Fruit fly (Drosophila melanogaster) whole organism, wandering third instar larva: ENCODE data around the gene CG10877.

Experiments used
- CG32264 ChIP-seq: fragments of 200-800 bp; sonication (Bioruptor generic); optimal IDR thresholded peaks from 2 replicates; lab custom pipeline; 2016; ENCODE audit warnings: missing biosample characterization, missing genetic modification characterization
- CrebA ChIP-seq: fragments of 200-800 bp; sonication (Bioruptor generic); optimal IDR thresholded peaks from 2 replicates; lab custom pipeline; 2016; ENCODE audit warnings: missing biosample characterization, mild to moderate bottlenecking, missing genetic modification characterization, borderline replicate concordance
- Dfd ChIP-seq: fragments of >200 bp; optimal IDR thresholded peaks from 2 replicates; lab custom pipeline; 2017; ENCODE audit warnings: missing biosample characterization, missing genetic modification characterization
- Dif ChIP-seq: fragments of 200-275, 200-300 bp; sonication (Bioruptor generic); optimal IDR thresholded peaks from 2 replicates; lab custom pipeline; 2018; ENCODE audit warnings: missing biosample characterization, missing genetic modification characterization; ENCODE audit not compliant: partially characterized antibody
- GATAd ChIP-seq: sonication (Bioruptor generic); optimal IDR thresholded peaks from 2 replicates; lab custom pipeline; 2016; ENCODE audit warnings: missing biosample characterization, missing genetic modification characterization
- HLH106 ChIP-seq: fragments of 200-800 bp; optimal IDR thresholded peaks from 3 replicates; lab custom pipeline; 2019; ENCODE audit warnings: missing biosample characterization, mild to moderate bottlenecking, missing genetic modification characterization, moderate library complexity
- Hnf4 ChIP-seq: fragments of 200-800 bp; sonication (Bioruptor generic); optimal IDR thresholded peaks from 2 replicates; lab custom pipeline; 2016; ENCODE audit warnings: missing biosample characterization, mild to moderate bottlenecking, missing genetic modification characterization
- Hr83 ChIP-seq: fragments of 200-300 bp; sonication (Bioruptor generic); optimal IDR thresholded peaks from 2 replicates; lab custom pipeline; 2016; ENCODE audit warnings: missing biosample characterization, mild to moderate bottlenecking, missing genetic modification characterization, moderate library complexity; ENCODE audit not compliant: poor library complexity, severe bottlenecking
- Jra ChIP-seq: sonication (Bioruptor generic); optimal IDR thresholded peaks from 2 replicates; lab custom pipeline; 2016; ENCODE audit warnings: missing biosample characterization, missing genetic modification characterization
- Myc ChIP-seq: fragments of >200 bp; optimal IDR thresholded peaks from 2 replicates; lab custom pipeline; 2017
- N ChIP-seq: fragments of >200 bp; optimal IDR thresholded peaks from 2 replicates; lab custom pipeline; 2018; ENCODE audit warnings: missing biosample characterization, missing external identifiers, missing genetic modification characterization
- OdsH ChIP-seq: fragments of 200-800 bp; sonication (Bioruptor generic); optimal IDR thresholded peaks from 2 replicates; lab custom pipeline; 2016; ENCODE audit warnings: missing biosample characterization, mild to moderate bottlenecking, missing genetic modification characterization
- Rel ChIP-seq, 2 experiments: fragments of 200-800 bp; sonication (Bioruptor generic) in 1 of 2; optimal IDR thresholded peaks; 2 replicates in 1 of 2; 3 replicates in 1 of 2; lab custom pipeline; 2016 to 2019; ENCODE audit warnings: mild to moderate bottlenecking in 2 of 2, missing biosample characterization in 2 of 2, missing genetic modification characterization in 2 of 2, moderate library complexity in 1 of 2
- Sp1 ChIP-seq: fragments of 200-800 bp; sonication (Bioruptor generic); optimal IDR thresholded peaks from 3 replicates; lab custom pipeline; 2019; ENCODE audit warnings: missing biosample characterization, mild to moderate bottlenecking, missing genetic modification characterization, moderate library complexity
- Vsx2 ChIP-seq: fragments of 200-300, 225-300 bp; sonication (Bioruptor generic); optimal IDR thresholded peaks from 2 replicates; lab custom pipeline; 2018; ENCODE audit warnings: missing biosample characterization, missing genetic modification characterization; ENCODE audit not compliant: partially characterized antibody
- br ChIP-seq: fragments of 200-800 bp; sonication (Bioruptor generic); optimal IDR thresholded peaks from 2 replicates; lab custom pipeline; 2016; ENCODE audit warnings: missing biosample characterization, missing genetic modification characterization
- brk ChIP-seq: fragments of 200-800 bp; sonication (Bioruptor generic); optimal IDR thresholded peaks from 2 replicates; lab custom pipeline; 2016; ENCODE audit warnings: missing biosample characterization, mild to moderate bottlenecking, missing genetic modification characterization
- dl ChIP-seq, 2 experiments: fragments of 175-275, 200-275 bp in 1 of 2; fragments of 200-275 bp in 1 of 2; sonication (Bioruptor generic); optimal IDR thresholded peaks; lab custom pipeline; 2018; ENCODE audit warnings: mild to moderate bottlenecking in 2 of 2, missing biosample characterization in 2 of 2, missing genetic modification characterization in 2 of 2, moderate library complexity in 2 of 2; ENCODE audit not compliant: partially characterized antibody in 2 of 2, insufficient read depth in 1 of 2
- dmrt93B ChIP-seq: fragments of 200-800 bp; sonication (Bioruptor generic); optimal IDR thresholded peaks from 2 replicates; lab custom pipeline; 2018; ENCODE audit warnings: missing biosample characterization, mild to moderate bottlenecking, missing genetic modification characterization
- ey ChIP-seq: fragments of 200-800 bp; sonication (Bioruptor generic); optimal IDR thresholded peaks from 2 replicates; lab custom pipeline; 2016; ENCODE audit warnings: missing biosample characterization, missing genetic modification characterization
- foxo ChIP-seq, 2 experiments: fragments of 200-800 bp; sonication (Bioruptor generic); optimal IDR thresholded peaks; 2 replicates in 1 of 2; 3 replicates in 1 of 2; lab custom pipeline; 2016 to 2017; ENCODE audit warnings: missing biosample characterization in 2 of 2, missing genetic modification characterization in 2 of 2
- fru ChIP-seq: fragments of 200-800 bp; sonication (Bioruptor generic); optimal IDR thresholded peaks from 3 replicates; lab custom pipeline; 2016; ENCODE audit warnings: missing biosample characterization, mild to moderate bottlenecking, missing genetic modification characterization
- h ChIP-seq: fragments of 200-800 bp; sonication (Bioruptor generic); optimal IDR thresholded peaks from 3 replicates; lab custom pipeline; 2016; ENCODE audit warnings: missing biosample characterization, mild to moderate bottlenecking, missing genetic modification characterization
- lola ChIP-seq: fragments of >200 bp; optimal IDR thresholded peaks from 2 replicates; lab custom pipeline; 2017; ENCODE audit warnings: missing biosample characterization, missing genetic modification characterization
- pan ChIP-seq: fragments of >200 bp; optimal IDR thresholded peaks from 2 replicates; lab custom pipeline; 2017
- psq ChIP-seq: fragments of 200-800 bp; sonication (Bioruptor generic); optimal IDR thresholded peaks from 3 replicates; lab custom pipeline; 2017; ENCODE audit warnings: missing biosample characterization, mild to moderate bottlenecking, missing genetic modification characterization, moderate library complexity
- rgr ChIP-seq: fragments of 200-800 bp; sonication (Bioruptor generic); optimal IDR thresholded peaks from 3 replicates; lab custom pipeline; 2016; ENCODE audit warnings: missing biosample characterization, mild to moderate bottlenecking, missing genetic modification characterization
- sage ChIP-seq: fragments of 200-800 bp; sonication (Bioruptor generic); optimal IDR thresholded peaks from 2 replicates; lab custom pipeline; 2016; ENCODE audit warnings: missing biosample characterization, mild to moderate bottlenecking, missing genetic modification characterization
- tai ChIP-seq: sonication (Bioruptor generic); optimal IDR thresholded peaks from 2 replicates; lab custom pipeline; 2016; ENCODE audit warnings: missing biosample characterization, missing genetic modification characterization
- usp ChIP-seq: fragments of >200 bp; optimal IDR thresholded peaks from 2 replicates; lab custom pipeline; 2017; ENCODE audit warnings: missing biosample characterization, missing genetic modification characterization

The CG10877 gene

DNA sequence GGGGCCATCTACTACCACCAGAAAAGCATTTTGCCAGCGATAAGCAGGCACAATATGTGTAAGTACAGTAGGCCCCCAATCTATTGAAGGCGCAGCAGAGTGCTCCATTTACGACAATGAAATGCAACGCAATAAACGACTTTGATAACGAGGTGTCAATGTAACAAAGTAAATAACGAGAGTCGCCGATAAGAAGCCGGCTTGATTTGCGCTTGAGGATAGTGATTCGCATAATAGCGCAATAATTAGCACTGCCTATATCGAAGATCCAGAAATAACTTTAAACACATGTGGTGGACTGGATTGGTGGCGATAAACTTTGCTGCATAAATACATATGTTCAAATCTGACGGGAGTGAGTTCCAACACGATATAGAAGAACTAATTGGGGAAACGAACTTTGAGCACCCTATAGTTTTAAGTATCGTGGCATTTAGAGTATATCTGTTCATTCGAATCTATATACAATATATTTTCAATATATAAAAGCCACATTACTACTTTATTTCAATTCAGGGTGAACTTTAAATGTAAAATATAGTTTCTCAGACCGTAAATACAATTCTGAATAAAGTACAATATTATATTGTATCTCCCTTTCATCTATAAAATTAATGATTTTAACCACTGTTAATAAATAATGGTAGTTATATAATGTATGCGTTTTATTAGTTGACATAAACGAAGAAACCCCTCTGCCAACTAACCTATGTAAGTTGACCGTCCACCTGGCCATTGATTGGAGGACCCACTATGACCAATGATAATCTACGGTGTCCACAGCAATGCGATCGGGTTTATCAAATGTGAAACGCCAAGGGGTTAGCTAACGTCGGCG, 14.6 kb downstream of the CG10877 start:
- TF ChIP-seq ey (no peak), rgr (GFP tag; lab: Kevin White, UChicago) (peak; percentile 21), fru (GFP tag; lab: Kevin White, UChicago) (peak; percentile 22), Hnf4 (GFP tag; lab: Kevin White, UChicago) (no peak), Hr83 (GFP tag; lab: Kevin White, UChicago) (peak; percentile 15), h (peak; percentile 21), Rel (GFP tag; optimal IDR thresholded peaks at IDR 0.05; lab: Kevin White, UChicago) (no peak), Rel (tag; optimal IDR thresholded peaks at IDR 0.05; lab: Kevin White, UChicago) (peak; percentile 9)

DNA sequence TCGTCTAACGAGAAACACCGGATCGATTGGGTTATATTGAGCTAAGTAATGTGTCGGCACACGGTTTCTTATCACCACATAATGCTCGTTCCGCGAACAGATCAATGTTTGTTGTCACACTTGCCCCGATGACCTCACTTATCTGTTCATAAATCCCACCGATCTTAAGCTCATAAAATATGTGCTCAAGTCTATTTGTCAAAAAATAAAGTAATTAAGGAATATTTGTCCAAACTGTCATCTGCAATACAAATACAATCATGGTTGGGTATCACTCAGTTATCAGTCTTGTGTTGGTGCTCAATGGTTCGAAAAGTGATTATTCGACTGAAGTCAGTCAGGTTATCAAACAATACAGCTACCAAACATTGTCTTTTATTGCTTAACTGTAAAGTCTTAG, 15.6 kb downstream of the CG10877 start:
- TF ChIP-seq usp (GFP tag; lab: Kevin White, UChicago) (no peak), CrebA (GFP tag; lab: Kevin White, UChicago) (peak; percentile 47), Hnf4 (GFP tag; lab: Kevin White, UChicago) (no peak), HLH106 (tag; lab: Kevin White, UChicago) (no peak)

DNA sequence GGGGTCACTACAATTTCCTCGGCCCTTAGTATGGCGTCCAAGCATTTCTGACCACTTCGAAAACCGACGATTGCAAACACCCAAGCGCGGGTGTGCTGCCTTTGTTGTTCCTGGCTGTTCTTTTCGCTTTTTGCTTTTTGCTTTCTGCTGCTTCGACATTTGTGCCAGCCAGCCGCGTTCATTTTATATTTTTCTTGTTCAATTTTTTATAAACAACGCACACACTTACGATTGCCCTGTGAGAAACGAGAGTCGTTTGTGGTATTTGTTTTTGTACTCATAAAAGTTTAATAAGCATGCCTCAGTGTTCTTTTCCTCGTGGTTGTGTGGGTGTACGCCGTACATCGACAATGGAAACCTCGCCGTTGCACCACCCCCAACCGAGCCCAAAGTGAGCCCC, 16.1 kb downstream of the CG10877 start:
- TF ChIP-seq psq (GFP tag; lab: Kevin White, UChicago) (no peak), sage (GFP tag; lab: Kevin White, UChicago) (peak; percentile 36), rgr (GFP tag; lab: Kevin White, UChicago) (peak; percentile 5), Rel (GFP tag; optimal IDR thresholded peaks at IDR 0.05; lab: Kevin White, UChicago) (no peak), Rel (tag; optimal IDR thresholded peaks at IDR 0.05; lab: Kevin White, UChicago) (peak; percentile 51), GATAd (GFP tag; lab: Kevin White, UChicago) (no peak)

DNA sequence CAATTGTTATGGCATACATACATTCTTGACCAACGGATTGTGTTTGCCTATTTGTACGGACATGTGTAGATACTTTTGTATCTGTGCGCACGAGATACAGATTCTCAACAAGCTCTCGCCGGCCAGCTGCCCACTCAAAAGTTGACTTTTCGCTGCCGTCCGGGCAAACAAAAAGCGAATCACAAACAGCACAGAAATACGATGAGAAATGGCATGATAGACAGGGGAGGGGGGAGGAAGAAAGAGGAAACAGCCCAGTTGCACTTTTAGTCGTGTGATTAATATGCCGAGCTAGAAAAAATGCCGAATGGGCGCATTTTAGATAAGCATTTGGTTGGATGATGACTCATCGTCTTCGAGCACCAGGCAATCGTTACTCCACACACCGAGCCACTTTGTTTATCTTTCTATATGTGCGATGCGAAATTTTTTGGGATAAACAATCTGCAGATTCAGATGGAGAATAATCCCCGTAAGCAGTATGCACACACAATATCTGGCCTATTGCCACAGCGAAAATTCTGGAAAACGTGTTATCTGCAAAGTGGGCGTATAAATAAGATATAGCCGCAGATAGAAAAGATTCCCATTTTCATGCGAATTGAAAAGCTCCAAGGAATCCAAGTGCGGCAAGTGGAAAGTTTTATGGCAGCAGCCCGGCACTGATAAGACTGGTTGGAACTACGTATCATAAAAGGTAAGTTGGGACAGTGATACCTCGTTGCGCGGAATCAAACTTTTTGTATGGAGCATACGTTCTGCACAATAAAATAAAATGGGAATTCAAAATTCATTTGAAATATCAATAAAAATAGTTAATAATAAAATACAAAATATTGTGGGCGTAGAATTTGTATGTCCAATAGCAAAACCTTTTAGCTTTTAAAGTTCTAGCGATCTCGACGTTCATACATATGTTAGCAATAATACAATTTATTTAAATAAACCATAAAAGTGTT, 16.9 kb downstream of the CG10877 start:
- TF ChIP-seq h (peak; percentile 24), foxo (GFP tag; optimal IDR thresholded peaks at IDR 0.05; lab: Kevin White, UChicago) (peak in 1 of 2 experiments; percentile 27), GATAd (GFP tag; lab: Kevin White, UChicago) (no peak), Rel (GFP tag; optimal IDR thresholded peaks at IDR 0.05; lab: Kevin White, UChicago) (no peak), Rel (tag; optimal IDR thresholded peaks at IDR 0.05; lab: Kevin White, UChicago) (peak; percentile 21)

DNA sequence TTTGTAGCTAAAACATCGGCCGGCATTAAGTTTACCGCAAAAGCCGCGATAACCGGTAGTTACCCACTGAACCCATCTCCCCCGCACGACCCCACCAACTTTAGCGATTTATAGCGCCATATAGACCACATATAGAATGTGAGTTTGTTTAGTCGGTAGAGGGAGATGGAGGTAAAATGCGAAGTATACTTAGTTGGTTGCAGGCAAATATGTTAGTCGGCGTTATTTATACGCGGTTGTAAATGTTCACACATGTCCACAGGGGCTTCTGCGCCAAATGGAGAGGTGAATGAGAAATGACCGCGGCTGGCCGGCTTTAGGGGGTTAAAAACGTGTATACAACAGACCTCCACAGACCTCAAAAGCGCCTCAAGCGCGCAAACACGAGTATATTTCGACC, 18.2 kb downstream of the CG10877 start:
- TF ChIP-seq Dif (no peak), psq (GFP tag; lab: Kevin White, UChicago) (peak; percentile 3), foxo (GFP tag; optimal IDR thresholded peaks at IDR 0.05; lab: Kevin White, UChicago) (peak in 1 of 2 experiments; percentile 15), fru (GFP tag; lab: Kevin White, UChicago) (peak; percentile 3), pan (lab: Kevin White, UChicago) (no peak), Jra (GFP tag; lab: Kevin White, UChicago) (no peak), HLH106 (tag; lab: Kevin White, UChicago) (peak; percentile 6), sage (GFP tag; lab: Kevin White, UChicago) (no peak), rgr (GFP tag; lab: Kevin White, UChicago) (peak; percentile 9), Hr83 (GFP tag; lab: Kevin White, UChicago) (no peak), OdsH (no peak)
- TF ChIP-seq, all 38 proteins: peak for 5

DNA sequence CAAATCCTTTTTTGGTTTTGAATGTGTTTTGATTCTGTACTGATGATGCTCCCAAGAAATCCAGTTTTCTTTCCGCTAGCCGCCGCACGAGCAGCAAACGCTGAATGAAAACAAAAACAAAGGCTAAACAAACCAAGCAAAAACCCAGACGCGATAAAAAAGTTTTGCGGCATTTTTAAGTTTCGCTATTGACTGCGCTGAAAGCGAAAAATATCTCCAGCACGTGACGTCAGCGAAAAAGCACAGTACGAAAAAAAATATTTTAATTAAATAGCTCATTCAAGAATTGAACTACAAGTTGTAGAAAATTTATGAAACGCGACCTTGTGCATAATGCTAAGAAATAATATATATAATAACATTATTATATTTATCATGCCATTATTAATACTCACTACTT, 18.9 kb downstream of the CG10877 start:
- TF ChIP-seq brk (GFP tag; lab: Kevin White, UChicago) = peak; percentile 17
- no peak for TF ChIP-seq tai (GFP tag; lab: Kevin White, UChicago)
- TF ChIP-seq, all 38 proteins: peak for 1

DNA sequence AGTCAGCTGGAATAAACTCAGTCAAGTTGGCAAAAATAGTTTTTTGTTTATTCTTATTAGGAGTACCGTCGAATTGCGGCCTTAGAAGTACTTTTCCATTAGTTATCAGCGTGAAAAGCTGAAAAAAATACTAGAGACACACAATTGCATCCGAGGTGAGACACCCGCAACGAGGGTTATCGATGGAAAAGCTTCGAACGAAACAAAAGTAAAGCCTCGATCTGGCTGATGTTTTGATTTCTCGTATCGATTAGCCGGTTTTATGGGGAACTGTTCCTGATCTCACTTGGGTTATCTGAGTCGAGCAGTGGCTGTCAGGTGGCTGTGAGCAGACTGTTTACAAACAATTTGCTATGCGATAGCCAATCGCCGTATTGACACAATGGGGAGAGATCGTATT, 20.1 kb downstream of the CG10877 start:
- no peak for TF ChIP-seq Vsx2 (GFP tag; lab: Kevin White, UChicago)
- no peak for TF ChIP-seq Rel (GFP tag; optimal IDR thresholded peaks at IDR 0.05; lab: Kevin White, UChicago)
- no peak for TF ChIP-seq Rel (tag; optimal IDR thresholded peaks at IDR 0.05; lab: Kevin White, UChicago)
- no peak for TF ChIP-seq Sp1 (GFP tag; lab: Kevin White, UChicago)
- no peak for TF ChIP-seq dl (GFP tag; optimal IDR thresholded peaks at IDR 0.05; lab: Kevin White, UChicago; ENCODE audit: insufficient read depth in 1 of 2, partially characterized antibody in 2 of 2)
- no peak for TF ChIP-seq OdsH
- no peak for TF ChIP-seq tai (GFP tag; lab: Kevin White, UChicago)
- no peak for TF ChIP-seq CG32264 (GFP tag; lab: Kevin White, UChicago)
- TF ChIP-seq usp (GFP tag; lab: Kevin White, UChicago) = no peak
- no peak for TF ChIP-seq Dfd (GFP tag; lab: Kevin White, UChicago)
- no peak for TF ChIP-seq N (GFP tag; lab: Kevin White, UChicago)
- TF ChIP-seq lola = no peak
- TF ChIP-seq h = no peak
- no peak for TF ChIP-seq Jra (GFP tag; lab: Kevin White, UChicago)
- no peak for TF ChIP-seq rgr (GFP tag; lab: Kevin White, UChicago)
- TF ChIP-seq Myc = no peak
- no peak for TF ChIP-seq br (GFP tag; lab: Kevin White, UChicago)
- TF ChIP-seq Dif = no peak
- no peak for TF ChIP-seq Hnf4 (GFP tag; lab: Kevin White, UChicago)
- TF ChIP-seq dmrt93B = no peak
